Fruit fly (Drosophila melanogaster) whole organism, embryonic: ENCODE measurements around the gene CG33287.

Experiments
- Bdp1 ChIP-seq: fragments of 200-800 bp; sonication (Bioruptor generic); optimal IDR thresholded peaks from 3 replicates; lab custom pipeline; 2016; ENCODE audit warnings: missing biosample characterization, missing genetic modification characterization
- Blimp-1 ChIP-seq: fragments of 200-800 bp; sonication (Bioruptor generic); optimal IDR thresholded peaks from 3 replicates; lab custom pipeline; 2018; ENCODE audit warnings: missing biosample characterization, missing genetic modification characterization, mild to moderate bottlenecking, moderate library complexity, missing genetic modification reagents
- CG10274 ChIP-seq: fragments of 200-800 bp; sonication (Bioruptor generic); optimal IDR thresholded peaks from 3 replicates; lab custom pipeline; 2017; ENCODE audit warnings: missing biosample characterization, mild to moderate bottlenecking, missing genetic modification characterization
- CG10565 ChIP-seq: fragments of 200-800 bp; sonication (Bioruptor generic); optimal IDR thresholded peaks from 3 replicates; lab custom pipeline; 2016; ENCODE audit warnings: missing biosample characterization, mild to moderate bottlenecking, missing genetic modification characterization
- CG11398 ChIP-seq: fragments of 200-800 bp; sonication (Bioruptor generic); optimal IDR thresholded peaks from 2 replicates; lab custom pipeline; 2016; ENCODE audit warnings: missing biosample characterization, missing genetic modification characterization
- CG14965 ChIP-seq: fragments of 200-800 bp; sonication (Bioruptor generic); optimal IDR thresholded peaks from 2 replicates; lab custom pipeline; 2016; ENCODE audit warnings: missing biosample characterization, missing genetic modification characterization, borderline replicate concordance
- CG15514 ChIP-seq: fragments of 200-800 bp; sonication (Bioruptor generic); optimal IDR thresholded peaks from 3 replicates; lab custom pipeline; 2017; ENCODE audit warnings: missing biosample characterization, missing genetic modification characterization, mild to moderate bottlenecking, moderate library complexity, missing genetic modification reagents
- CG17385 ChIP-seq: fragments of 200-800 bp; sonication (Bioruptor generic); optimal IDR thresholded peaks from 3 replicates; lab custom pipeline; 2018; ENCODE audit warnings: missing biosample characterization, mild to moderate bottlenecking, missing genetic modification characterization
- CG18476 ChIP-seq: fragments of 200-800 bp; sonication (Bioruptor generic); optimal IDR thresholded peaks from 2 replicates; lab custom pipeline; 2016; ENCODE audit warnings: missing biosample characterization, mild to moderate bottlenecking, missing genetic modification characterization
- CG2678 ChIP-seq: fragments of 200-800 bp; sonication (Bioruptor generic); optimal IDR thresholded peaks from 3 replicates; lab custom pipeline; 2019; ENCODE audit warnings: missing biosample characterization, mild to moderate bottlenecking, missing genetic modification characterization, moderate library complexity
- CG30403 ChIP-seq: fragments of 200-800 bp; sonication (Bioruptor generic); optimal IDR thresholded peaks from 3 replicates; lab custom pipeline; 2016; ENCODE audit warnings: missing biosample characterization, missing genetic modification characterization
- CG3065 ChIP-seq: fragments of 200-800 bp; sonication (Bioruptor generic); optimal IDR thresholded peaks from 2 replicates; lab custom pipeline; 2016; ENCODE audit warnings: missing biosample characterization, missing genetic modification characterization
- CG4707 ChIP-seq: fragments of 200-800 bp; sonication (Bioruptor generic); optimal IDR thresholded peaks from 2 replicates; lab custom pipeline; 2018; ENCODE audit warnings: missing biosample characterization, mild to moderate bottlenecking, missing genetic modification characterization, moderate library complexity
- CG7556 ChIP-seq: fragments of 200-800 bp; sonication (Bioruptor generic); optimal IDR thresholded peaks from 2 replicates; lab custom pipeline; 2017; ENCODE audit warnings: missing biosample characterization, mild to moderate bottlenecking, missing genetic modification characterization
- CG7928 ChIP-seq: fragments of 200-800 bp; sonication (Bioruptor generic); optimal IDR thresholded peaks from 2 replicates; lab custom pipeline; 2017; ENCODE audit warnings: missing biosample characterization, mild to moderate bottlenecking, missing genetic modification characterization
- Camta ChIP-seq: fragments of 200-800 bp; sonication (Bioruptor generic); optimal IDR thresholded peaks from 2 replicates; lab custom pipeline; 2016; ENCODE audit warnings: missing biosample characterization, missing genetic modification characterization
- CoRest ChIP-seq: fragments of 200-800 bp; sonication (Bioruptor generic); optimal IDR thresholded peaks from 3 replicates; lab custom pipeline; 2018; ENCODE audit warnings: missing biosample characterization, mild to moderate bottlenecking, missing genetic modification characterization, moderate library complexity
- CrebB ChIP-seq: fragments of 200-800 bp; sonication (Bioruptor generic); optimal IDR thresholded peaks from 3 replicates; lab custom pipeline; 2018; ENCODE audit warnings: missing biosample characterization, mild to moderate bottlenecking, missing genetic modification characterization
- E2f2 ChIP-seq: fragments of 200-800 bp; sonication (Bioruptor generic); IDR thresholded peaks from 2 replicates; pipeline ENCODE4 v1.3.6; 2022; ENCODE audit warnings: missing biosample characterization, missing genetic modification characterization
- Hr51 ChIP-seq, 2 experiments: fragments of 200-800 bp; sonication (Bioruptor generic); optimal IDR thresholded peaks; 2 replicates in 1 of 2; 3 replicates in 1 of 2; lab custom pipeline; 2016 to 2018; ENCODE audit warnings: missing biosample characterization in 2 of 2, missing genetic modification characterization in 2 of 2, mild to moderate bottlenecking in 1 of 2, moderate library complexity in 1 of 2
- NC2α ChIP-seq: fragments of 200-800 bp; sonication (Bioruptor generic); optimal IDR thresholded peaks from 2 replicates; lab custom pipeline; 2016; ENCODE audit warnings: missing biosample characterization, missing genetic modification characterization
- Sox100B ChIP-seq: fragments of 200-800 bp; sonication (Bioruptor generic); optimal IDR thresholded peaks from 3 replicates; lab custom pipeline; 2018; ENCODE audit warnings: missing biosample characterization, mild to moderate bottlenecking, missing genetic modification characterization
- TFAM ChIP-seq: fragments of 200-800 bp; sonication (Bioruptor generic); optimal IDR thresholded peaks from 2 replicates; lab custom pipeline; 2017; ENCODE audit warnings: missing biosample characterization, missing genetic modification characterization, inconsistent platforms
- amos ChIP-seq: fragments of 200-800 bp; sonication (Bioruptor generic); IDR thresholded peaks from 2 replicates; pipeline ENCODE4 v1.3.6; 2022; ENCODE audit warnings: missing biosample characterization, missing genetic modification characterization; ENCODE audit not compliant: partially characterized antibody
- bcd ChIP-seq: fragments of 200-800 bp; sonication (Bioruptor generic); optimal IDR thresholded peaks from 2 replicates; lab custom pipeline; 2017; ENCODE audit warnings: missing biosample characterization, mild to moderate bottlenecking, missing genetic modification characterization
- caup ChIP-seq: fragments of 200-800 bp; sonication (Bioruptor generic); optimal IDR thresholded peaks from 3 replicates; lab custom pipeline; 2017; ENCODE audit warnings: missing biosample characterization, mild to moderate bottlenecking, missing genetic modification characterization, moderate library complexity; ENCODE audit not compliant: severe bottlenecking
- ci ChIP-seq: fragments of 200-800 bp; sonication (Bioruptor generic); IDR thresholded peaks from 3 replicates; pipeline ENCODE4 v1.3.6; 2022; ENCODE audit warnings: missing biosample characterization, missing genetic modification characterization
- disco-r ChIP-seq: fragments of 200-800 bp; sonication (Bioruptor generic); optimal IDR thresholded peaks from 2 replicates; lab custom pipeline; 2016; ENCODE audit warnings: missing biosample characterization, missing genetic modification characterization
- dpn ChIP-seq, 2 experiments: fragments of 200-800 bp; sonication (Bioruptor generic); optimal IDR thresholded peaks; 3 replicates each; lab custom pipeline; 2016; ENCODE audit warnings: missing biosample characterization in 2 of 2, missing genetic modification characterization in 2 of 2
- ems ChIP-seq: fragments of 200-800 bp; sonication (Bioruptor generic); optimal IDR thresholded peaks from 3 replicates; lab custom pipeline; 2016; ENCODE audit warnings: missing biosample characterization, missing genetic modification characterization
- fd102C ChIP-seq: fragments of 200-800 bp; sonication (Bioruptor generic); optimal IDR thresholded peaks from 2 replicates; lab custom pipeline; 2018; ENCODE audit warnings: missing biosample characterization, mild to moderate bottlenecking, missing genetic modification characterization, moderate library complexity
- ftz-f1 ChIP-seq: fragments of 200-800 bp; sonication (Bioruptor generic); optimal IDR thresholded peaks from 2 replicates; lab custom pipeline; 2016; ENCODE audit warnings: missing biosample characterization, missing genetic modification characterization
- gro ChIP-seq: fragments of 200-800 bp; sonication (Bioruptor generic); optimal IDR thresholded peaks from 2 replicates; lab custom pipeline; 2016; ENCODE audit warnings: missing biosample characterization, missing genetic modification characterization
- hbn ChIP-seq: fragments of 200-800 bp; sonication (Bioruptor generic); IDR thresholded peaks from 2 replicates; pipeline ENCODE4 v1.3.6; 2022; ENCODE audit warnings: missing biosample characterization, missing genetic modification characterization; ENCODE audit not compliant: partially characterized antibody
- insv ChIP-seq, 2 experiments: fragments of 200-800 bp; sonication (Bioruptor generic); optimal IDR thresholded peaks; 3 replicates each; lab custom pipeline; 2016 to 2018; ENCODE audit warnings: missing biosample characterization in 2 of 2, missing genetic modification characterization in 2 of 2
- jumu ChIP-seq: fragments of 200-800 bp; sonication (Bioruptor generic); optimal IDR thresholded peaks from 3 replicates; lab custom pipeline; 2016; ENCODE audit warnings: missing biosample characterization, missing genetic modification characterization
- lov ChIP-seq, 2 experiments: fragments of 200-800 bp in 1 of 2; fragments of >200 bp in 1 of 2; sonication (Bioruptor generic) in 1 of 2; IDR thresholded peaks in 1 of 2; optimal IDR thresholded peaks in 1 of 2; 2 replicates in 1 of 2; 3 replicates in 1 of 2; pipeline versions ENCODE4 v1.3.6 to Lab custom; 2017 to 2022; ENCODE audit warnings: missing biosample characterization in 1 of 2, missing genetic modification characterization in 1 of 2
- maf-S ChIP-seq: fragments of 200-800 bp; sonication (Bioruptor generic); optimal IDR thresholded peaks from 2 replicates; lab custom pipeline; 2016; ENCODE audit warnings: missing biosample characterization, missing genetic modification characterization
- mirr ChIP-seq: fragments of 200-800 bp; sonication (Bioruptor generic); optimal IDR thresholded peaks from 3 replicates; lab custom pipeline; 2018; ENCODE audit warnings: missing biosample characterization, mild to moderate bottlenecking, missing genetic modification characterization
- otp ChIP-seq: fragments of 200-800 bp; sonication (Bioruptor generic); IDR thresholded peaks from 3 replicates; pipeline ENCODE4, ENCODE4 v1.3.6; 2022; ENCODE audit warnings: missing biosample characterization, missing genetic modification characterization
- row ChIP-seq: fragments of 200-800 bp; sonication (Bioruptor generic); IDR thresholded peaks from 3 replicates; pipeline ENCODE4 v1.3.6; 2022; ENCODE audit warnings: missing biosample characterization, missing genetic modification characterization
- run ChIP-seq: fragments of 200-800 bp; sonication (Bioruptor generic); optimal IDR thresholded peaks from 3 replicates; lab custom pipeline; 2018; ENCODE audit warnings: missing biosample characterization, mild to moderate bottlenecking, missing genetic modification characterization
- sc ChIP-seq, 3 experiments: fragments of >200 bp in 2 of 3; fragments of 200-800 bp in 1 of 3; sonication (Bioruptor generic) in 1 of 3; optimal IDR thresholded peaks; 2 replicates in 2 of 3; 3 replicates in 1 of 3; lab custom pipeline; 2017; ENCODE audit warnings: mild to moderate bottlenecking in 1 of 3, missing biosample characterization in 1 of 3, missing genetic modification characterization in 1 of 3, missing genetic modification reagents in 1 of 3
- slp2 ChIP-seq: fragments of 200-800 bp; sonication (Bioruptor generic); optimal IDR thresholded peaks from 2 replicates; lab custom pipeline; 2016; ENCODE audit warnings: missing biosample characterization, missing genetic modification characterization
- stwl ChIP-seq: fragments of 200-800 bp; sonication (Bioruptor generic); optimal IDR thresholded peaks from 3 replicates; lab custom pipeline; 2018; ENCODE audit warnings: missing biosample characterization, mild to moderate bottlenecking, missing genetic modification characterization, moderate library complexity
- sug ChIP-seq: fragments of 200-800 bp; optimal IDR thresholded peaks from 2 replicates; lab custom pipeline; 2019; ENCODE audit warnings: missing biosample characterization, mild to moderate bottlenecking, missing genetic modification characterization, moderate library complexity
- twi ChIP-seq: fragments of 200-800 bp; optimal IDR thresholded peaks from 2 replicates; lab custom pipeline; 2019; ENCODE audit warnings: missing biosample characterization, mild to moderate bottlenecking, missing genetic modification characterization, moderate library complexity

CG33287 gene

dm6 chr3L:21009405-21010120 lies 39.1 kb upstream of the CG33287 start (continued):
- TF ChIP-seq CG17385 (GFP tag; lab: Kevin White, UChicago), result peak; percentile 9
- peak; percentile 15 for TF ChIP-seq slp2 (GFP tag; lab: Kevin White, UChicago)
- no peak for TF ChIP-seq TFAM (GFP tag; lab: Kevin White, UChicago)
- TF ChIP-seq fd102C (GFP tag; lab: Kevin White, UChicago), result no peak
- peak; percentile 41 for TF ChIP-seq CG2678 (tag; lab: Kevin White, UChicago)
- TF ChIP-seq otp (GFP tag; lab: Robert Waterston, UW), result peak; percentile 68; the same call in 2 of the 3 replicates
- peak; percentile 6 for TF ChIP-seq CG15514
- TF ChIP-seq ci (GFP tag; lab: Robert Waterston, UW), result peak; percentile 83
- TF ChIP-seq CG14965 (GFP tag; lab: Kevin White, UChicago), result no peak
- TF ChIP-seq Blimp-1, result peak; percentile 33
- TF ChIP-seq Camta (GFP tag; lab: Kevin White, UChicago), result no peak
- TF ChIP-seq ems, result peak; percentile 30
- peak; percentile 82 for TF ChIP-seq row (GFP tag; lab: Robert Waterston, UW)
- no peak for TF ChIP-seq NC2α
- no peak for TF ChIP-seq twi (tag; lab: Kevin White, UChicago)
- peak; percentile 37 for TF ChIP-seq bcd
- no peak for TF ChIP-seq amos
- TF ChIP-seq CG7928 (GFP tag; lab: Kevin White, UChicago), result no peak
- peak; percentile 19 for TF ChIP-seq sug (tag; lab: Kevin White, UChicago)
- TF ChIP-seq disco-r (GFP tag; lab: Kevin White, UChicago), result no peak
- no peak for TF ChIP-seq CG3065
- peak; percentile 48 for TF ChIP-seq caup (GFP tag; lab: Kevin White, UChicago)
- peak; percentile 62 for TF ChIP-seq maf-S (GFP tag; lab: Kevin White, UChicago)
- TF ChIP-seq mirr, result peak; percentile 35
- TF ChIP-seq Hr51 (GFP tag; optimal IDR thresholded peaks at IDR 0.05; lab: Kevin White, UChicago), result peak in 1 of 2 experiments; percentile 46
- TF ChIP-seq CG30403 (GFP tag; lab: Kevin White, UChicago), result peak; percentile 46
- TF ChIP-seq CG7556 (GFP tag; lab: Kevin White, UChicago), result peak; percentile 46
- no peak for TF ChIP-seq hbn (GFP tag; lab: Robert Waterston, UW)
- peak; percentile 22 for TF ChIP-seq CoRest
- TF ChIP-seq CG11398, result no peak
- no peak for TF ChIP-seq CrebB
- no peak for TF ChIP-seq ftz-f1 (GFP tag; lab: Kevin White, UChicago)
- TF ChIP-seq gro (GFP tag; lab: Kevin White, UChicago), result peak; percentile 18
- peak; percentile 97 for TF ChIP-seq CG4707 (GFP tag; lab: Kevin White, UChicago)
- no peak for TF ChIP-seq run (tag; lab: Kevin White, UChicago)
- TF ChIP-seq Bdp1 (GFP tag; lab: Kevin White, UChicago), result peak; percentile 13
- 0 out of 2 replicates have a peak, but pooled peaks have one; percentile 39 for TF ChIP-seq E2f2 (GFP tag; lab: Robert Waterston, UW)
- TF ChIP-seq dpn (GFP tag; optimal IDR thresholded peaks at IDR 0.05; lab: Kevin White, UChicago), result peak; percentile 37 to 38
- TF ChIP-seq sc (optimal IDR thresholded peaks at IDR 0.05; lab: Kevin White, UChicago), result no peak
- TF ChIP-seq sc (GFP tag; optimal IDR thresholded peaks at IDR 0.05; lab: Kevin White, UChicago), result no peak
- TF ChIP-seq insv (GFP tag; optimal IDR thresholded peaks at IDR 0.05; lab: Kevin White, UChicago), result no peak
- TF ChIP-seq CG10565 (GFP tag; lab: Kevin White, UChicago), result no peak
- TF ChIP-seq Sox100B, result no peak
- no peak for TF ChIP-seq CG18476 (GFP tag; lab: Kevin White, UChicago)
- peak; percentile 50 for TF ChIP-seq jumu (GFP tag; lab: Kevin White, UChicago)
- no peak for TF ChIP-seq CG10274 (GFP tag; lab: Kevin White, UChicago)
- TF ChIP-seq lov (optimal IDR thresholded peaks at IDR 0.05; lab: Kevin White, UChicago), result no peak
- TF ChIP-seq lov (GFP tag; IDR thresholded peaks at IDR 0.05; lab: Robert Waterston, UW), result 0 out of 3 replicates have a peak, but pooled peaks have one; percentile 55
- no peak for TF ChIP-seq stwl (tag; lab: Kevin White, UChicago)
